Worm (Caenorhabditis elegans): ENCODE measurements around the gene pqn-29.

- TF ChIP-seq die-1 (tag; optimal IDR thresholded peaks at IDR 0.05) (no peak), ama-1 (optimal IDR thresholded peaks at IDR 0.05) (no peak), ama-1 (GFP tag; optimal IDR thresholded peaks at IDR 0.05) (no peak), K11D2.4 (GFP tag; IDR thresholded peaks at IDR 0.05) (no peak), nhr-27 (tag; optimal IDR thresholded peaks at IDR 0.05) (no peak), athp-1 (tag; optimal IDR thresholded peaks at IDR 0.05) (no peak), snpc-4 (GFP tag; optimal IDR thresholded peaks at IDR 0.05) (no peak), snpc-4 (tag; optimal IDR thresholded peaks at IDR 0.05) (no peak), unc-62 (GFP tag; optimal IDR thresholded peaks at IDR 0.05) (no peak), lag-1 (GFP tag; IDR thresholded peaks at IDR 0.05) (no peak), hsf-1 (GFP tag; IDR thresholded peaks at IDR 0.05) (no peak), zfh-2 (GFP tag; conservative IDR thresholded peaks at IDR 0.05) (no peak), B0019.2 (GFP tag; conservative IDR thresholded peaks at IDR 0.05) (no peak), lin-35 (GFP tag; optimal IDR thresholded peaks at IDR 0.05) (no peak)
These were observed 19.1 kb upstream of the pqn-29 start, which contains the start of gene T23F11.4 for ce11 chrIII:4665272-4665671.

All from whole organism, young adult.